Worm (Caenorhabditis elegans) whole organism, mixed stage, embryonic: ENCODE data around the gene F15B10.3.
A peak's percentile ranks its signal among the peaks of the same experiment; 100 is the strongest.

Experiments
- M03D4.4 ChIP-seq: sonication (generic microtip); optimal IDR thresholded peaks from 2 replicates; lab custom pipeline; 2017; ENCODE audit warnings: mild to moderate bottlenecking, missing genetic modification characterization, missing compliant biosample characterization
- bed-3 ChIP-seq: fragments of 200-800 bp; sonication (Bioruptor generic); optimal IDR thresholded peaks from 3 replicates; lab custom pipeline; 2018; ENCODE audit warnings: mild to moderate bottlenecking, missing genetic modification characterization, moderate library complexity, missing compliant biosample characterization
- blmp-1 ChIP-seq: fragments of 150-350 bp; optimal IDR thresholded peaks from 2 replicates; lab custom pipeline; 2014; ENCODE audit warnings: missing biosample characterization, missing genetic modification characterization
- ceh-39 ChIP-seq: fragments of 150-350 bp; optimal IDR thresholded peaks from 2 replicates; lab custom pipeline; 2014; ENCODE audit warnings: missing biosample characterization, missing genetic modification characterization
- ceh-43 ChIP-seq: fragments of 200-800 bp; sonication (Bioruptor generic); optimal IDR thresholded peaks from 2 replicates; lab custom pipeline; 2018; ENCODE audit warnings: mild to moderate bottlenecking, missing genetic modification characterization, moderate library complexity, missing compliant biosample characterization
- ceh-83 ChIP-seq: fragments of 200-800 bp; sonication (Bioruptor generic); optimal IDR thresholded peaks from 2 replicates; lab custom pipeline; 2018; ENCODE audit warnings: mild to moderate bottlenecking, missing genetic modification characterization, missing compliant biosample characterization
- ces-1 ChIP-seq: fragments of 150-350 bp; optimal IDR thresholded peaks from 2 replicates; lab custom pipeline; 2014; ENCODE audit warnings: missing biosample characterization, missing genetic modification reagents, missing genetic modification characterization
- cnd-1 ChIP-seq: fragments of 200-800 bp; sonication (Bioruptor generic); optimal IDR thresholded peaks from 2 replicates; lab custom pipeline; 2018; ENCODE audit warnings: mild to moderate bottlenecking, missing genetic modification characterization, missing compliant biosample characterization
- drap-1 ChIP-seq: fragments of 200-800 bp; sonication (Bioruptor generic); optimal IDR thresholded peaks from 3 replicates; lab custom pipeline; 2018; ENCODE audit warnings: mild to moderate bottlenecking, missing genetic modification characterization, missing compliant biosample characterization
- elt-1 ChIP-seq: sonication (generic microtip); optimal IDR thresholded peaks from 2 replicates; lab custom pipeline; 2017; ENCODE audit warnings: missing genetic modification characterization, mild to moderate bottlenecking, missing compliant biosample characterization, antibody characterized with exemption, moderate library complexity, borderline replicate concordance; ENCODE audit not compliant: insufficient read depth
- elt-3 ChIP-seq: fragments of 150-350 bp; optimal IDR thresholded peaks from 2 replicates; lab custom pipeline; 2014; ENCODE audit warnings: missing biosample characterization, missing genetic modification characterization
- flh-1 ChIP-seq: fragments of 200-800 bp; sonication (Bioruptor generic); optimal IDR thresholded peaks from 2 replicates; lab custom pipeline; 2018; ENCODE audit warnings: mild to moderate bottlenecking, missing genetic modification characterization, moderate library complexity, missing compliant biosample characterization
- ham-2 ChIP-seq: fragments of 200-800 bp; sonication (Bioruptor generic); optimal IDR thresholded peaks from 2 replicates; lab custom pipeline; 2018; ENCODE audit warnings: mild to moderate bottlenecking, missing genetic modification characterization, missing compliant biosample characterization
- hlh-1 ChIP-seq: fragments of 150-350 bp; optimal IDR thresholded peaks from 2 replicates; lab custom pipeline; 2014; ENCODE audit warnings: missing biosample characterization, missing genetic modification reagents, missing genetic modification characterization
- lin-13 ChIP-seq: fragments of 150-350 bp; optimal IDR thresholded peaks from 2 replicates; lab custom pipeline; 2014; ENCODE audit warnings: missing biosample characterization, missing genetic modification characterization
- lin-32 ChIP-seq: fragments of 200-800 bp; sonication (Bioruptor generic); optimal IDR thresholded peaks from 2 replicates; lab custom pipeline; 2018; ENCODE audit warnings: mild to moderate bottlenecking, missing genetic modification characterization, missing compliant biosample characterization
- lsy-2 ChIP-seq: fragments of 150-350 bp; optimal IDR thresholded peaks from 2 replicates; lab custom pipeline; 2014; ENCODE audit warnings: missing biosample characterization, missing genetic modification characterization
- mab-5 ChIP-seq: fragments of 150-350 bp; optimal IDR thresholded peaks from 2 replicates; lab custom pipeline; 2014; ENCODE audit warnings: missing biosample characterization, missing genetic modification characterization
- mep-1 ChIP-seq: fragments of 150-350 bp; optimal IDR thresholded peaks from 2 replicates; lab custom pipeline; 2017; ENCODE audit warnings: missing biosample characterization, missing genetic modification reagents, missing genetic modification characterization, inconsistent platforms
- mls-2 ChIP-seq: sonication (generic microtip); optimal IDR thresholded peaks from 2 replicates; lab custom pipeline; 2016; ENCODE audit warnings: mild to moderate bottlenecking, missing genetic modification characterization, moderate library complexity, missing compliant biosample characterization
- nhr-12 ChIP-seq: fragments of 150-350 bp; optimal IDR thresholded peaks from 2 replicates; lab custom pipeline; 2014; ENCODE audit warnings: missing biosample characterization, missing genetic modification characterization
- nhr-2 ChIP-seq: fragments of 150-350 bp; optimal IDR thresholded peaks from 2 replicates; lab custom pipeline; 2014; ENCODE audit warnings: missing biosample characterization, missing genetic modification characterization
- nhr-237 ChIP-seq: fragments of 150-350 bp; optimal IDR thresholded peaks from 2 replicates; lab custom pipeline; 2014; ENCODE audit warnings: missing biosample characterization, missing genetic modification characterization
- nhr-28 ChIP-seq: fragments of 150-350 bp; optimal IDR thresholded peaks from 2 replicates; lab custom pipeline; 2014; ENCODE audit warnings: missing biosample characterization, missing genetic modification characterization
- nhr-76 ChIP-seq: sonication (generic microtip); optimal IDR thresholded peaks from 2 replicates; lab custom pipeline; 2017; ENCODE audit warnings: missing biosample characterization, missing genetic modification characterization
- pha-4 ChIP-seq: fragments of 150-350 bp; optimal IDR thresholded peaks from 2 replicates; lab custom pipeline; 2018; ENCODE audit warnings: missing biosample characterization, missing genetic modification reagents, missing genetic modification characterization
- sem-2 ChIP-seq: fragments of 200-800 bp; sonication (Bioruptor generic); optimal IDR thresholded peaks from 2 replicates; lab custom pipeline; 2018; ENCODE audit warnings: mild to moderate bottlenecking, missing genetic modification characterization, missing compliant biosample characterization
- snpc-4 ChIP-seq: fragments of 150-350 bp; optimal IDR thresholded peaks from 2 replicates; lab custom pipeline; 2014; ENCODE audit warnings: missing biosample characterization, missing genetic modification characterization
- sptf-1 ChIP-seq: sonication (generic microtip); optimal IDR thresholded peaks from 2 replicates; lab custom pipeline; 2017; ENCODE audit warnings: mild to moderate bottlenecking, missing genetic modification characterization, moderate library complexity, missing compliant biosample characterization
- tbx-8 ChIP-seq: fragments of 200-800 bp; sonication (Bioruptor generic); optimal IDR thresholded peaks from 2 replicates; lab custom pipeline; 2018; ENCODE audit warnings: mild to moderate bottlenecking, missing genetic modification characterization, moderate library complexity, missing compliant biosample characterization
- unc-120 ChIP-seq: sonication (generic microtip); optimal IDR thresholded peaks from 2 replicates; lab custom pipeline; 2017; ENCODE audit warnings: missing genetic modification characterization, missing compliant biosample characterization; ENCODE audit not compliant: poor library complexity, severe bottlenecking
- unc-39 ChIP-seq: fragments of 150-350 bp; optimal IDR thresholded peaks from 2 replicates; lab custom pipeline; 2014; ENCODE audit warnings: missing biosample characterization, missing genetic modification characterization
- unc-62 ChIP-seq: fragments of 150-350 bp; optimal IDR thresholded peaks from 2 replicates; lab custom pipeline; 2014; ENCODE audit warnings: missing biosample characterization, missing genetic modification reagents, missing genetic modification characterization
- zip-8 ChIP-seq: fragments of 150-350 bp; optimal IDR thresholded peaks from 2 replicates; lab custom pipeline; 2014; ENCODE audit warnings: missing biosample characterization, missing genetic modification characterization
- ztf-11 ChIP-seq: fragments of 150-350 bp; optimal IDR thresholded peaks from 2 replicates; lab custom pipeline; 2014; ENCODE audit warnings: missing biosample characterization, missing genetic modification characterization

F15B10.3 gene

ce11 chrIV:6648625-6649024, 46.1 kb downstream of the F15B10.3 start:
- TF ChIP-seq sem-2 (GFP tag; lab: Kevin White, UChicago) (no peak), sptf-1 (tag; lab: Kevin White, UChicago) (peak; percentile 54), mls-2 (tag; lab: Kevin White, UChicago) (peak; percentile 84), flh-1 (no peak), nhr-12 (tag; lab: Kevin White, UChicago) (no peak), nhr-237 (tag; lab: Kevin White, UChicago) (peak; percentile 67), elt-1 (tag; lab: Kevin White, UChicago) (no peak), elt-3 (no peak), pha-4 (tag; lab: Kevin White, UChicago) (peak; percentile 44), ztf-11 (peak; percentile 48), lin-13 (tag; lab: Kevin White, UChicago) (no peak), snpc-4 (no peak), blmp-1 (no peak), nhr-76 (no peak), tbx-8 (no peak), cnd-1 (peak; percentile 37), ceh-83 (GFP tag; lab: Kevin White, UChicago) (no peak), ham-2 (GFP tag; lab: Kevin White, UChicago) (peak; percentile 25), lin-32 (no peak), ces-1 (GFP tag; lab: Kevin White, UChicago) (peak; percentile 99), M03D4.4 (peak; percentile 58), mep-1 (peak; percentile 50), ceh-43 (peak; percentile 12), zip-8 (no peak), unc-62 (GFP tag; lab: Kevin White, UChicago) (peak; percentile 96), hlh-1 (tag; lab: Kevin White, UChicago) (no peak), lsy-2 (tag; lab: Kevin White, UChicago) (peak; percentile 47), mab-5 (peak; percentile 77), unc-120 (tag; lab: Kevin White, UChicago) (peak; percentile 77), nhr-28 (tag; lab: Kevin White, UChicago) (no peak), unc-39 (tag; lab: Kevin White, UChicago) (no peak), drap-1 (GFP tag; lab: Kevin White, UChicago) (peak; percentile 35), nhr-2 (tag; lab: Kevin White, UChicago) (no peak), bed-3 (no peak), ceh-39 (tag; lab: Kevin White, UChicago) (no peak)

ce11 chrIV:6652479-6653022, 50.1 kb downstream of the F15B10.3 start:
- TF ChIP-seq nhr-76 (no peak), blmp-1 (no peak), nhr-237 (tag; lab: Kevin White, UChicago) (no peak), elt-3 (no peak), lin-32 (no peak), lin-13 (tag; lab: Kevin White, UChicago) (no peak), nhr-2 (tag; lab: Kevin White, UChicago) (no peak), zip-8 (no peak), flh-1 (no peak), mab-5 (no peak), ceh-43 (no peak)
- TF ChIP-seq, all 35 proteins: peak for 0
